Worm (Caenorhabditis elegans) whole organism, early embryonic: Measurements from ENCODE around the gene R02F2.7.

ENCODE experiments used
- B0310.2 ChIP-seq: sonication (generic microtip); optimal IDR thresholded peaks from 2 replicates; lab custom pipeline; 2016; ENCODE audit warnings: mild to moderate bottlenecking, missing genetic modification characterization, missing compliant biosample characterization
- F13C5.2 ChIP-seq: sonication (generic microtip); optimal IDR thresholded peaks from 2 replicates; lab custom pipeline; 2017; ENCODE audit warnings: mild to moderate bottlenecking, missing genetic modification characterization, inconsistent platforms, missing compliant biosample characterization
- aly-1 ChIP-seq: sonication (generic microtip); optimal IDR thresholded peaks from 2 replicates; lab custom pipeline; 2016; ENCODE audit warnings: missing genetic modification characterization, missing compliant biosample characterization
- ama-1 ChIP-seq: fragments of 150-350 bp; optimal IDR thresholded peaks from 2 replicates; lab custom pipeline; 2014
- ceh-13 ChIP-seq: fragments of 200-800 bp; sonication (Bioruptor generic); optimal IDR thresholded peaks from 2 replicates; lab custom pipeline; 2018; ENCODE audit warnings: mild to moderate bottlenecking, missing genetic modification characterization, missing compliant biosample characterization
- ceh-36 ChIP-seq: sonication (generic microtip); optimal IDR thresholded peaks from 2 replicates; lab custom pipeline; 2016; ENCODE audit warnings: missing genetic modification characterization, inconsistent platforms, missing compliant biosample characterization
- ets-7 ChIP-seq: sonication (generic microtip); optimal IDR thresholded peaks from 2 replicates; lab custom pipeline; 2016; ENCODE audit warnings: missing genotype, missing genetic modification characterization, missing compliant biosample characterization
- flt-1 ChIP-seq: fragments of 200-800 bp; sonication (Bioruptor generic); IDR thresholded peaks from 2 replicates; pipeline ENCODE4 v1.3.6; 2022; ENCODE audit warnings: missing genetic modification characterization, missing compliant biosample characterization
- hmbx-1 ChIP-seq: sonication (generic microtip); optimal IDR thresholded peaks from 2 replicates; lab custom pipeline; 2016; ENCODE audit warnings: mild to moderate bottlenecking, missing genetic modification characterization, missing compliant biosample characterization
- hmg-4 ChIP-seq: fragments of 200-800 bp; sonication (Bioruptor generic); optimal IDR thresholded peaks from 2 replicates; lab custom pipeline; 2018; ENCODE audit warnings: mild to moderate bottlenecking, missing genetic modification characterization, missing compliant biosample characterization
- hnd-1 ChIP-seq: sonication (generic microtip); optimal IDR thresholded peaks from 2 replicates; lab custom pipeline; 2016; ENCODE audit warnings: missing genetic modification characterization, missing compliant biosample characterization
- pes-1 ChIP-seq: fragments of 200-800 bp; sonication (Bioruptor generic); IDR thresholded peaks from 2 replicates; pipeline ENCODE4 v1.3.6; 2022; ENCODE audit warnings: missing genetic modification reagents, missing genetic modification characterization, missing compliant biosample characterization
- scrt-1 ChIP-seq: fragments of 200-800 bp; sonication (Bioruptor generic); IDR thresholded peaks from 2 replicates; pipeline ENCODE4 v1.3.6; 2022; ENCODE audit warnings: missing genetic modification characterization, missing compliant biosample characterization
- sea-1 ChIP-seq: fragments of 200-800 bp; sonication (Bioruptor generic); conservative IDR thresholded peaks from 2 replicates; pipeline ENCODE4 v1.3.6; 2022; ENCODE audit warnings: missing genetic modification characterization, missing compliant biosample characterization
- tbx-11 ChIP-seq: fragments of 200-800 bp; sonication (Bioruptor generic); IDR thresholded peaks from 2 replicates; pipeline ENCODE4 v1.3.6; 2022; ENCODE audit warnings: missing genetic modification characterization, missing compliant biosample characterization
- tbx-37 ChIP-seq: fragments of 200-800 bp; sonication (Bioruptor generic); conservative IDR thresholded peaks from 2 replicates; pipeline ENCODE4 v1.3.6; 2022; ENCODE audit warnings: missing genetic modification reagents, missing genetic modification characterization, missing compliant biosample characterization
- tra-4 ChIP-seq: sonication (generic microtip); optimal IDR thresholded peaks from 2 replicates; lab custom pipeline; 2017; ENCODE audit warnings: missing genetic modification characterization, missing compliant biosample characterization

Gene R02F2.7

ce11 chrIII:5506936-5507335 is 23.4 kb upstream of the R02F2.7 start:
- TF ChIP-seq hmg-4 (GFP tag; lab: Kevin White, UChicago) (no peak), scrt-1 (GFP tag; lab: Robert Waterston, UW) (no peak), F13C5.2 (tag; lab: Kevin White, UChicago) (no peak), hnd-1 (tag; lab: Kevin White, UChicago) (no peak), ama-1 (lab: Kevin White, UChicago) (no peak), aly-1 (tag; lab: Kevin White, UChicago) (no peak), tra-4 (no peak), ceh-36 (no peak), sea-1 (no peak), tbx-11 (GFP tag; lab: Robert Waterston, UW) (no peak), ceh-13 (GFP tag; lab: Kevin White, UChicago) (no peak), pes-1 (GFP tag; lab: Robert Waterston, UW) (no peak), flt-1 (GFP tag; lab: Robert Waterston, UW) (no peak), ets-7 (tag; lab: Kevin White, UChicago) (no peak), hmbx-1 (tag; lab: Kevin White, UChicago) (no peak), tbx-37 (GFP tag; lab: Robert Waterston, UW) (no peak), B0310.2 (no peak)

DNA sequence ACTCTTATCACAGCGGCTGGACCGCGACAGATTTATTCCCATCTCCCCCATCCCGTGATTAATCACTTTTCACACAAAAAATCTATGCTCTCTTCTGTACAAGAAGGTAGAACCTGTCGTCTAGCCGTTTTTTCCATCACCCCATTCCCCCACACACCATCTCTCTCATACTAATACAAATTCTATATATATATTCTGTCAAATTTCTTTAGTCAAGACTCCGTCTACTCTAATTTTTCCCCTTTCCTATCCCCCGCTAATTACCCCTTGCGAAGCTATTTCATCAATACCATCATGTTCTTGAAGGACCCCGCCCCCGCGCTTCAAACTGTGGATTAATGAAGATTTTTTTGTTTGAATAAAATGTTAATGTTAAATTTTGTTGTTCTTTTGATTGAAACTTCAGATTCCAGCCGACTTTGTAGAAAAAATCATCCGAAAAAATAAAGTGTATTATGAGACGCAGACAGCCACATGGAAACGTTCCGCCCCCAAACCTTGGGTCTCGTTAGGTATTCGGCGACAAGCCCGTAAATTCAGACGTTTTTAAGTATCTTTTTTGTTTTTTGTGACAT is 22.5 kb upstream of the R02F2.7 start:
- no peak for TF ChIP-seq pes-1 (GFP tag; lab: Robert Waterston, UW)
- no peak for TF ChIP-seq hmg-4 (GFP tag; lab: Kevin White, UChicago)
- TF ChIP-seq tra-4 = no peak
- no peak for TF ChIP-seq B0310.2
- TF ChIP-seq ceh-13 (GFP tag; lab: Kevin White, UChicago) = no peak
- no peak for TF ChIP-seq scrt-1 (GFP tag; lab: Robert Waterston, UW)

DNA sequence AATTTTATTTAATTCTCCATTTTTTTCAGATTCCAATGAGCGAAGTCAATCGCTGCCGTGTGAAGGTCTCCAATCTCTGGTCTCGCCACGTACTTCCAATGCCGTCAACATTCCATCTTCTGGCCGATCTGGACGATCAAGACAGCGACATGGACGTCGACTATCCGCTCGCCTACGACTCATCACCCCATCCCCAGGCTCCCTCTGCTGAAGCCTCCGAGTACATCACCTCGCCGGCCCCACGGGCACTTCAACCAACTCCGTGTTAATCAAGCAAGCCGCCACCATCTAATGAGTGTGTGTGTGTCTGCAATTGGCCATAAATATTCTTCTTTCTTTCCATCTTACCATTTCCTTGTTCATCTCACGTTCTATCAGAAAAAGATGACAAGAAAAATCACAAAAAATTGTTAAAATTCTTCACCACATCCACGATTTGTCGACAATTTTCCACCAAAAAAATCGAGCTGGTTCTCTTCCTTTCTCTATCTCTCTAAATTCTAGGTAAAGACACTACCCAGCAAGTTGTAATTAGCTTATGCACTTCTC is 22.0 kb upstream of the R02F2.7 start:
- TF ChIP-seq ama-1 (lab: Kevin White, UChicago) = no peak
- no peak for TF ChIP-seq pes-1 (GFP tag; lab: Robert Waterston, UW)
- no peak for TF ChIP-seq hmbx-1 (tag; lab: Kevin White, UChicago)
- no peak for TF ChIP-seq ets-7 (tag; lab: Kevin White, UChicago)
- no peak for TF ChIP-seq tbx-37 (GFP tag; lab: Robert Waterston, UW)
- TF ChIP-seq ceh-13 (GFP tag; lab: Kevin White, UChicago) = no peak
- TF ChIP-seq tra-4 = no peak
- no peak for TF ChIP-seq scrt-1 (GFP tag; lab: Robert Waterston, UW)
- TF ChIP-seq aly-1 (tag; lab: Kevin White, UChicago) = no peak
- TF ChIP-seq B0310.2 = no peak
- TF ChIP-seq F13C5.2 (tag; lab: Kevin White, UChicago) = no peak
- TF ChIP-seq flt-1 (GFP tag; lab: Robert Waterston, UW) = no peak
- TF ChIP-seq tbx-11 (GFP tag; lab: Robert Waterston, UW) = no peak
- no peak for TF ChIP-seq hmg-4 (GFP tag; lab: Kevin White, UChicago)
- TF ChIP-seq sea-1 = no peak

DNA sequence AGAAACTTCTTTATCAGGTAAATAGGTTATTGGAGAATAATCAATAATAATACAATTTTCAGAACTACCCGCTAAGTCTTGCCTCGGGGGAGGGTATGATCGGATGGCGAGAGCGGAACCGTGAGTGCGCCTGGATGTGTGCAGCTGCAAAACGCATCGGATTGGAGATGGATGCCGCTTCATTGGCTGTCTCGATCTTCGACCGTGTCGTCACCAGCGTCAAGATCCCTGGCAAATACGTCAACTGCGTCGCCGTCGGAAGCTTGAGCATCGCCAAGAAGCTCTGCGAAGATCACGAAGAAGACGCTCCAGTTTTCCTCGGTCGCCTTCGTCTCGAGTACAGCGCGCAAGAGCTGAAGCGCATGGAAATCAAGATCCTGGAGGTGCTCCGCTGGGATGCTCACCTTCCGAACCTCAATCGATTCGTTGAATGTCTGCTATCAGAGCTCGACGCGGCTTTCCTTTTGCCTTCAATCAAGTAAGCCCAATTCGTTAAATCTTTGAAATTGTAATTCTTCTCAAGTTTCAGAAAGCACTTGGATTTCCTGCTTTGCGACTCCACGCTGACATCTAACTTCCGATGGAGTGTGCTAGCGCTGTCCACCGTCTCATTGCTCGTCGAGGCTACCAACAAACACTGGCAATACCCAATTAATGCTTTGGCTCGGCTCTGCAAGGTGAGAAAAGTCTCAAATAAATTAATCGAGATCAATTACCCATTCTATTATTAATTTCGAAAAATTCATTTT is 21.3 kb upstream of the R02F2.7 start:
- no peak for TF ChIP-seq ceh-36
- TF ChIP-seq hnd-1 (tag; lab: Kevin White, UChicago) = no peak
- no peak for TF ChIP-seq flt-1 (GFP tag; lab: Robert Waterston, UW)
- no peak for TF ChIP-seq sea-1
- no peak for TF ChIP-seq hmbx-1 (tag; lab: Kevin White, UChicago)
- no peak for TF ChIP-seq tra-4
- TF ChIP-seq scrt-1 (GFP tag; lab: Robert Waterston, UW) = no peak
- no peak for TF ChIP-seq aly-1 (tag; lab: Kevin White, UChicago)
- no peak for TF ChIP-seq pes-1 (GFP tag; lab: Robert Waterston, UW)
- TF ChIP-seq F13C5.2 (tag; lab: Kevin White, UChicago) = no peak
- TF ChIP-seq tbx-37 (GFP tag; lab: Robert Waterston, UW) = no peak
- no peak for TF ChIP-seq ceh-13 (GFP tag; lab: Kevin White, UChicago)
- TF ChIP-seq ets-7 (tag; lab: Kevin White, UChicago) = no peak
- TF ChIP-seq tbx-11 (GFP tag; lab: Robert Waterston, UW) = no peak
- no peak for TF ChIP-seq ama-1 (lab: Kevin White, UChicago)
- TF ChIP-seq hmg-4 (GFP tag; lab: Kevin White, UChicago) = no peak
- TF ChIP-seq B0310.2 = no peak

DNA sequence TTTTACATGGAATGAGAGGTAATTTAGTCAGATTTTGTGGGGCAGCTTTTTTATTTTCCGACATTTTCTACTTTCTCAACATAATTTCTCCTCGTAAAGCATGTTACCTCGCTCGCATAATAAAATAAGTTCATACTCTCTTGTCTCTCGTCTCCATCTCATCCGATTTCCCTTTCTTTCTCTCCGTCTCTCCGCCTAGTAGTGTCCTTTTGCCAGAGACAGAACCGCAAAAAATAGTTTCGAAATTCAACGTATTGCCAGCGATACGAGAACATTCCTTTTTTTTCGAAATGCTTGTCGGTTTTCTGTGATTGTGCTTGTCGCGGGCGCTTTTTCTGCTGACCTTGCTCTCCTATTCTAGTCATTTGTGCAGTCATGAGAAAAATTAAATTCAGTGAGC is 20.6 kb upstream of the R02F2.7 start:
- no peak for TF ChIP-seq sea-1
- TF ChIP-seq aly-1 (tag; lab: Kevin White, UChicago) = no peak

- no peak for TF ChIP-seq hnd-1 (tag; lab: Kevin White, UChicago)
- TF ChIP-seq hmbx-1 (tag; lab: Kevin White, UChicago) = no peak
- TF ChIP-seq flt-1 (GFP tag; lab: Robert Waterston, UW) = no peak
- TF ChIP-seq pes-1 (GFP tag; lab: Robert Waterston, UW) = no peak
- TF ChIP-seq F13C5.2 (tag; lab: Kevin White, UChicago) = no peak
Measured at ce11 chrIII:5503669-5504068, 20.1 kb upstream of the R02F2.7 start.

DNA sequence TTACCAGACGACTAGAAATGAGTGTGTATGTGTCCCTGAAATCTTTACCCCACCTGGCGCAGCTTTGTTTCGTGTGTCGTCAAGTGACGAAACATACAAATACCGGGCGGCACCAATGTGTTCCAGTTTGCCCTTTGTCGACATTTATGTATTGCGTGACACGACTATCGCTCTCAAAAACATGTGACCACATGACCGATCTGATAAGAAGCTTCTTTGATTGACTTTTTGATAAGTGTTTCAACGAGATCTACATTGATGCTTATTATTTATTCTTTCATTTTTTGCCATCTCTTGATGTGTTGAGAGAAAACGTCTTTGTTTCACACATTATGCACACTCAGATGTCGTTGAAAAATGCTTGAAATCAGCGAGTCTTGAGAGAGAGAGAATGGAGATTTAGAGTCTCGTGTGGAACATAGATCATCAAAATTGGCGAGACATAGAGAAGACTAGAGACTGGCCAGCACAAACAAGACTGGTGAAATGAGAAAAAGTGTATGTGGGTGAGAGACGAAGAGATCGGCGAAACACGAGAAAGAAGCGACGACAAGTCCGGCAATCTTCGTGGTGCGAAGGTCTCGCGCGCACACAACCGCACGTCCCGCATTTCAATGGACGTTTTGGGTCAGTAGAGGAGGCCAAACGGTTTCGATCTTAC is 19.5 kb upstream of the R02F2.7 start:
- TF ChIP-seq pes-1 (GFP tag; lab: Robert Waterston, UW) (no peak), ama-1 (lab: Kevin White, UChicago) (no peak), sea-1 (no peak), flt-1 (GFP tag; lab: Robert Waterston, UW) (no peak), F13C5.2 (tag; lab: Kevin White, UChicago) (no peak), tra-4 (no peak), tbx-37 (GFP tag; lab: Robert Waterston, UW) (no peak), hnd-1 (tag; lab: Kevin White, UChicago) (no peak), tbx-11 (GFP tag; lab: Robert Waterston, UW) (no peak), ceh-36 (no peak), aly-1 (tag; lab: Kevin White, UChicago) (no peak), hmbx-1 (tag; lab: Kevin White, UChicago) (no peak), scrt-1 (GFP tag; lab: Robert Waterston, UW) (no peak), ets-7 (tag; lab: Kevin White, UChicago) (no peak), B0310.2 (no peak), hmg-4 (GFP tag; lab: Kevin White, UChicago) (no peak), ceh-13 (GFP tag; lab: Kevin White, UChicago) (no peak)
